Worm (Caenorhabditis elegans) whole organism, midembryonic: ENCODE data around the gene R13A5.10.

ENCODE experiments used
- flt-1 ChIP-seq: fragments of 200-800 bp; sonication (Bioruptor generic); IDR thresholded peaks from 2 replicates; pipeline ENCODE4 v1.3.6; 2022; ENCODE audit warnings: missing genetic modification characterization, missing compliant biosample characterization
- klf-2 ChIP-seq: fragments of 200-800 bp; sonication (Bioruptor generic); conservative IDR thresholded peaks from 2 replicates; pipeline ENCODE4 v1.3.6; 2022; ENCODE audit warnings: missing genetic modification reagents, missing genetic modification characterization, missing compliant biosample characterization
- ref-1 ChIP-seq: fragments of 200-800 bp; sonication (Bioruptor generic); conservative IDR thresholded peaks from 2 replicates; pipeline ENCODE4 v1.3.6; 2022; ENCODE audit warnings: missing genetic modification reagents, missing genetic modification characterization, missing compliant biosample characterization
- ztf-23 ChIP-seq: fragments of 200-800 bp; sonication (Bioruptor generic); IDR thresholded peaks from 2 replicates; pipeline ENCODE4 v1.3.6; 2022; ENCODE audit warnings: missing genetic modification reagents, missing genetic modification characterization, missing compliant biosample characterization
- ztf-29 ChIP-seq: fragments of 200-800 bp; sonication (Bioruptor generic); IDR thresholded peaks from 2 replicates; pipeline ENCODE4 v1.3.6; 2022; ENCODE audit warnings: missing genetic modification reagents, missing genetic modification characterization, missing compliant biosample characterization

DNA sequence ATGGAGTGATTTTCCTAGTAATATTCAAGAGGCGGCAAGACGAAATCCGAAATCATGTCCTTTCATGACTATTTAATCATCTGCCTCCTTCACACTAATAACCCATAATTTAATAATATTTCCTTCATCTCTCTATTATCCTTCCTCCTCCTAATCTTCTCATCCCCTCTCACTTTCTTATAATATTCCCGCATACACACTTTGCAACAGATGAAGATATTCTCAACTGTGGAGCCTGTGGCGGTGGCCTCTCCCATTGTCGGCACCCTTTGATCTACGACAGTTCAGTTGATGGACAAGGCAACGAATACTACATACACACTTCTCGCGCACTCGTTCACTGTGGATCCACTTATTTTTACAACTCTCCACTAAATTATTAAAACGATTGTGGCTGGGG is 24.1 kb downstream of the R13A5.10 start:
- TF ChIP-seq ztf-23 (GFP tag; lab: Robert Waterston, UW) (no peak), flt-1 (GFP tag; lab: Robert Waterston, UW) (no peak), ref-1 (GFP tag; lab: Robert Waterston, UW) (no peak), klf-2 (GFP tag; lab: Robert Waterston, UW) (no peak), ztf-29 (GFP tag; lab: Robert Waterston, UW) (no peak)
